Fruit fly (Drosophila melanogaster): ENCODE data around the gene CG5984.
A peak's percentile ranks its signal among the peaks of the same experiment; 100 is the strongest.

CG5984 gene

DNA sequence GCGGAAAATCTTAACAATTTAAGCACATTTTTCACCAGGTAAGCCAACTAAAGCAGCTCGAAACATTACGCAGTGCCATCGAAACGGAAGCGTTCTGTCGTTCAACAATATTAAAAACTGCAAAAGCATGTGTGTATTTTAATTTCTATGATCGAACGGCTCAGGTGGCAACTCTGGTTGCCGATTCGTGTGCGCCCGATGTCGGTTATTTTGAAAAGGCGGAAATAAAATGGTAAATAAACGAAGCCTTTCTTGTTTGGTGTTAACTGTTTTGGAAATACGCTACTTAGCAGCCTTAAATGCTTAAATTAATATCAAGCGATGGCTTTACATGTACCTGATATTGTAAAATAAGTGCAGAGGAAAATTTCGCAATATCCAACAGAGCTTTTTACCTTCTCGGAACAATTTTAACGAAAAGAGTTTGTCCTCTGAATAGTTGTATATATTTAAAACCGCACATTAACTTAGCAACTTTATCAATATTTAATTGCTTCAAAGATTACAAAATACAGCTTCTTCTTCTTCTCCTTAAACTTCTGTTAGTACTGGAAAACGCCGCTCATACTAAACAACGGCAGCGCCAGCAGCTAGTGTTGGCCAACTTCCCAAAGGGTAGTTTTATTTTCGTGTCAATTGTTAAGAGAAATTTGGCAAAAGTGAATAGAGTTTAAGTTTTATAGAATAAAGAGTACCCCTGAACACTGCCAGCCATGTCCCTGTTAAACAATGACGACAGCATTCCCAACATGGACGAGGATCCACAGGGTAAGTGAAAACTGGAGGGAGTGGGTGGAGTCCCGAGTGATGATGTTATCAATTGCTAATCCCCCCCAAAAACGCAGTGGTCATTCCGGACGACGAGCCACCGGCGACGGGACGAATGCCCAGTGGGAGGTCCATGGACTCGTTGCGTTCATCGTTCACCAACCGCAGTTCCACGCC lies 25.6 kb upstream of the CG5984 start, which contains the start of gene CG5934 (continued):
- TF ChIP-seq CG10654 (GFP tag; optimal IDR thresholded peaks at IDR 0.05), result peak; percentile 0
- no peak for TF ChIP-seq CG32532 (GFP tag; IDR thresholded peaks at IDR 0.05)
- TF ChIP-seq stwl (tag; optimal IDR thresholded peaks at IDR 0.05), result peak; percentile 75
- peak; percentile 37 for TF ChIP-seq Lhr (GFP tag; optimal IDR thresholded peaks at IDR 0.05)
- no peak for TF ChIP-seq chm (GFP tag; IDR thresholded peaks at IDR 0.05)
- TF ChIP-seq cwo (GFP tag; optimal IDR thresholded peaks at IDR 0.05), result no peak
- TF ChIP-seq fd96Cb (tag; optimal IDR thresholded peaks at IDR 0.05), result no peak
- TF ChIP-seq CG12942 (GFP tag; optimal IDR thresholded peaks at IDR 0.05), result peak; percentile 31
- no peak for TF ChIP-seq CG10209 (GFP tag; optimal IDR thresholded peaks at IDR 0.05)
- no peak for TF ChIP-seq ash1 (GFP tag; optimal IDR thresholded peaks at IDR 0.05)
- TF ChIP-seq B-H1 (GFP tag; IDR thresholded peaks at IDR 0.05), result no peak
- TF ChIP-seq CG17912 (GFP tag; optimal IDR thresholded peaks at IDR 0.05), result peak; percentile 1
- TF ChIP-seq jing (GFP tag; optimal IDR thresholded peaks at IDR 0.05), result no peak
- TF ChIP-seq CG12391 (tag; optimal IDR thresholded peaks at IDR 0.05), result no peak
- no peak for TF ChIP-seq rib (GFP tag; IDR thresholded peaks at IDR 0.05)
- no peak for TF ChIP-seq CG8478 (optimal IDR thresholded peaks at IDR 0.05)
- TF ChIP-seq chif (GFP tag; optimal IDR thresholded peaks at IDR 0.05), result no peak
- no peak for TF ChIP-seq fru (optimal IDR thresholded peaks at IDR 0.05)
- peak; percentile 21 for TF ChIP-seq CG7839 (tag; optimal IDR thresholded peaks at IDR 0.05)
- peak; percentile 56 for TF ChIP-seq CG2116 (GFP tag; optimal IDR thresholded peaks at IDR 0.05)
- peak; percentile 47 for TF ChIP-seq Dp (GFP tag; optimal IDR thresholded peaks at IDR 0.05)
- TF ChIP-seq CG10431 (GFP tag; optimal IDR thresholded peaks at IDR 0.05), result peak; percentile 38
- TF ChIP-seq CG10959 (GFP tag; IDR thresholded peaks at IDR 0.05), result no peak
- 0 out of 2 replicates have a peak, but pooled peaks have one; percentile 46 for TF ChIP-seq CG11247 (GFP tag; IDR thresholded peaks at IDR 0.05)
- TF ChIP-seq Hmx (GFP tag; optimal IDR thresholded peaks at IDR 0.05), result no peak
- TF ChIP-seq so (GFP tag; IDR thresholded peaks at IDR 0.05), result 0 out of 3 replicates have a peak, but pooled peaks have one; percentile 27
- peak in 1 of 2 experiments; percentile 72 for TF ChIP-seq crp (GFP tag; optimal IDR thresholded peaks at IDR 0.05)
- no peak for TF ChIP-seq CG12071 (GFP tag; optimal IDR thresholded peaks at IDR 0.05)
- TF ChIP-seq CG10321 (GFP tag; IDR thresholded peaks at IDR 0.05), result no peak
- TF ChIP-seq CG14667 (GFP tag; IDR thresholded peaks at IDR 0.05), result no peak
- TF ChIP-seq YL-1 (GFP tag; optimal IDR thresholded peaks at IDR 0.05), result peak; percentile 1
- no peak for TF ChIP-seq corto (GFP tag; optimal IDR thresholded peaks at IDR 0.05)
- peak in 1 of 2 experiments; percentile 32 for TF ChIP-seq dpn (GFP tag; optimal IDR thresholded peaks at IDR 0.05)
- 0 out of 3 replicates have a peak, but pooled peaks have one; percentile 9 for TF ChIP-seq row (GFP tag; IDR thresholded peaks at IDR 0.05)
- TF ChIP-seq Deaf1 (tag; optimal IDR thresholded peaks at IDR 0.05), result peak; percentile 72
- peak; percentile 25; the same call in 1 of the 2 replicates for TF ChIP-seq amos (GFP tag; IDR thresholded peaks at IDR 0.05; ENCODE audit: partially characterized antibody)
- no peak for TF ChIP-seq CG2129 (GFP tag; IDR thresholded peaks at IDR 0.05; ENCODE audit: partially characterized antibody)
- no peak for TF ChIP-seq ab (GFP tag; optimal IDR thresholded peaks at IDR 0.05)
- peak; percentile 38 for TF ChIP-seq bab2 (GFP tag; optimal IDR thresholded peaks at IDR 0.05)
- peak; percentile 35 for TF ChIP-seq maf-S (GFP tag; optimal IDR thresholded peaks at IDR 0.05)
- TF ChIP-seq repo (GFP tag; optimal IDR thresholded peaks at IDR 0.05), result no peak
- TF ChIP-seq CTCF (GFP tag; optimal IDR thresholded peaks at IDR 0.05), result peak; percentile 53
- no peak for TF ChIP-seq Kr (GFP tag; optimal IDR thresholded peaks at IDR 0.05)
- no peak for TF ChIP-seq D19B (GFP tag; optimal IDR thresholded peaks at IDR 0.05)
- no peak for TF ChIP-seq Mad (GFP tag; optimal IDR thresholded peaks at IDR 0.05)
- no peak for TF ChIP-seq CG1792 (GFP tag; optimal IDR thresholded peaks at IDR 0.05)
- TF ChIP-seq Antp (GFP tag; optimal IDR thresholded peaks at IDR 0.05), result peak; percentile 61
- no peak for TF ChIP-seq Lim3 (GFP tag; IDR thresholded peaks at IDR 0.05)
- no peak for TF ChIP-seq Rx (GFP tag; IDR thresholded peaks at IDR 0.05)
- TF ChIP-seq Sin3A (optimal IDR thresholded peaks at IDR 0.05), result peak; percentile 33
